Worm (Caenorhabditis elegans) whole organism, L3 larva: Measurements from ENCODE around the gene folt-3.

ENCODE experiments used
- ceh-9 ChIP-seq: sonication (generic microtip); optimal IDR thresholded peaks from 2 replicates; lab custom pipeline; 2018; ENCODE audit warnings: missing biosample characterization, missing genetic modification characterization
- fos-1 ChIP-seq: fragments of 150-350 bp; optimal IDR thresholded peaks from 2 replicates; lab custom pipeline; 2014; ENCODE audit warnings: missing biosample characterization, missing genetic modification characterization
- nhr-237 ChIP-seq: fragments of 150-350 bp; optimal IDR thresholded peaks from 2 replicates; lab custom pipeline; 2014; ENCODE audit warnings: missing biosample characterization, missing genetic modification characterization
- nhr-76 ChIP-seq: fragments of 150-350 bp; sonication (generic microtip); optimal IDR thresholded peaks from 5 replicates; lab custom pipeline; 2014; ENCODE audit warnings: missing biosample characterization, missing genetic modification characterization
- nhr-77 ChIP-seq: fragments of 150-350 bp; optimal IDR thresholded peaks from 2 replicates; lab custom pipeline; 2014; ENCODE audit warnings: missing biosample characterization, missing genetic modification characterization
- snpc-4 ChIP-seq: fragments of 150-350 bp; optimal IDR thresholded peaks from 2 replicates; lab custom pipeline; 2014; ENCODE audit warnings: missing biosample characterization, missing genetic modification characterization
- unc-39 ChIP-seq: sonication (generic microtip); optimal IDR thresholded peaks from 4 replicates; lab custom pipeline; 2017; ENCODE audit warnings: missing biosample characterization, missing genetic modification characterization
- unc-62 ChIP-seq: fragments of 150-350 bp; sonication (generic microtip); optimal IDR thresholded peaks from 4 replicates; lab custom pipeline; 2014; ENCODE audit warnings: missing biosample characterization, missing genetic modification reagents, missing genetic modification characterization

ce11 chrV:7622011-7622465 is 12.5 kb upstream of the folt-3 start, which contains the start of gene C50E3.12:
- no peak for TF ChIP-seq nhr-77 (tag; lab: Kevin White, UChicago)
- no peak for TF ChIP-seq nhr-237 (tag; lab: Kevin White, UChicago)
- no peak for TF ChIP-seq unc-39
- TF ChIP-seq fos-1 (tag; lab: Kevin White, UChicago) = no peak
- no peak for TF ChIP-seq snpc-4 (tag; lab: Kevin White, UChicago)
- TF ChIP-seq nhr-76 (tag; lab: Kevin White, UChicago) = no peak
- no peak for TF ChIP-seq unc-62 (GFP tag; lab: Kevin White, UChicago)
- no peak for TF ChIP-seq ceh-9
